Worm (Caenorhabditis elegans): ENCODE results near the gene F13A7.14.

Gene F13A7.14

ce11 chrV:16395739-16396138 lies 6.0 kb upstream of the F13A7.14 start, which contains the start of gene F13A7.12:
Gene F13A7.12 (plus strand): TSS chrV:16396039.
- no peak for TF ChIP-seq unc-62 (GFP tag; optimal IDR thresholded peaks at IDR 0.05)
- TF ChIP-seq dpff-1 (tag; optimal IDR thresholded peaks at IDR 0.05): no peak
- TF ChIP-seq lag-1 (GFP tag; IDR thresholded peaks at IDR 0.05): no peak
- no peak for TF ChIP-seq B0261.1 (tag; optimal IDR thresholded peaks at IDR 0.05)

DNA sequence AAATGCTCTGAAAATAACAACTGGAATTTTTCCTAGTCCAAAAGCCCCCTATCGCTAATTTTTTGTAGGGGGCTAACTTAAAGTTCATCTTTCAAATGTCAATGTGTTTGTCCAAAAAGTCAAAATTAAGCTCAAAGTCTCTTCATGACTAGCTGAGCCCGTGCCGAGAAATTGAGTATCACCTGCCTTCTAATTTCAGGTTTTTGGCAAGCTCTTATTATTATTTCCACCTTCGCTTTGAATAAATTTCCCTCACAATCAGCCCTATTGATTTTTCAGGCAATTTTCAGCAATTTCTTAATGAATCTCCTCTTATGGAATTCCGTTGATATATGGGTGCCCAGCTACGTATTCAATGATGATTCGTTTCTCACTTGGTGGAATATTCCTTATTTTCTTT lies 2.3 kb upstream of the F13A7.14 start, which contains the start of gene sre-36:
Gene sre-36 (plus strand): TSS at position 301 of the 400 bp plus-strand sequence.
- no peak for TF ChIP-seq cebp-1 (GFP tag; IDR thresholded peaks at IDR 0.05)
- no peak for TF ChIP-seq cebp-1 (tag; optimal IDR thresholded peaks at IDR 0.05)
- no peak for TF ChIP-seq aptf-3 (GFP tag; IDR thresholded peaks at IDR 0.05)
- TF ChIP-seq sptf-2 (GFP tag; optimal IDR thresholded peaks at IDR 0.05): no peak
- TF ChIP-seq unc-62 (GFP tag; optimal IDR thresholded peaks at IDR 0.05): no peak
- no peak for TF ChIP-seq F57A8.1 (GFP tag; optimal IDR thresholded peaks at IDR 0.05)
- TF ChIP-seq xnd-1 (tag; optimal IDR thresholded peaks at IDR 0.05): no peak
- no peak for TF ChIP-seq madf-10 (tag; optimal IDR thresholded peaks at IDR 0.05)
- no peak for TF ChIP-seq chd-7 (tag; optimal IDR thresholded peaks at IDR 0.05)
- TF ChIP-seq F39B2.1 (GFP tag; IDR thresholded peaks at IDR 0.05): no peak
- no peak for TF ChIP-seq akir-1 (GFP tag; optimal IDR thresholded peaks at IDR 0.05)
- no peak for TF ChIP-seq B0261.1 (tag; optimal IDR thresholded peaks at IDR 0.05)
- no peak for TF ChIP-seq T07F8.4 (tag; optimal IDR thresholded peaks at IDR 0.05)

DNA sequence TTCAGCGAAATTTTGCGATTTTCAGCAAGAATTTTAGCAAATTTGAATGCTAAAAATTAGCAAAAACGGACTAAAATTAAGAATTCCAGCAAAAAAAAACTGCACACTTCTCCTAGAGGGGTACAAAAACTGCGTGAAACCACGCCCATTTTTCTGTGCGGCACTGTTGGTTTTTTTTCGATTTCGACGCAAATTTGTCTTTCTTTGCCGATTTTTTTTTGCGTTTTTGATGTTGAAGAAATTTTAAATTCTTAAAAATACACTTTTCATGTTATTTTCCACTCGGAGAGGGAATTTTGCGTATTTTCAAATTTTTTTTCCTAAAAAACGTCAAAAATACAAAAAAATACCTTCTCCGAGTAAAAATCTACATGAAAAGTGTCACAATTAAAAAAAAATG lies 2.3 kb downstream of the F13A7.14 start, which contains the start of gene syp-1:
Gene syp-1 (plus strand): TSS at position 301 of the 400 bp plus-strand sequence.
- TF ChIP-seq ztf-25 (GFP tag; IDR thresholded peaks at IDR 0.05) (no peak), mel-28 (tag; optimal IDR thresholded peaks at IDR 0.05; ENCODE audit: borderline replicate concordance) (no peak), T07F8.4 (tag; optimal IDR thresholded peaks at IDR 0.05) (no peak)

DNA sequence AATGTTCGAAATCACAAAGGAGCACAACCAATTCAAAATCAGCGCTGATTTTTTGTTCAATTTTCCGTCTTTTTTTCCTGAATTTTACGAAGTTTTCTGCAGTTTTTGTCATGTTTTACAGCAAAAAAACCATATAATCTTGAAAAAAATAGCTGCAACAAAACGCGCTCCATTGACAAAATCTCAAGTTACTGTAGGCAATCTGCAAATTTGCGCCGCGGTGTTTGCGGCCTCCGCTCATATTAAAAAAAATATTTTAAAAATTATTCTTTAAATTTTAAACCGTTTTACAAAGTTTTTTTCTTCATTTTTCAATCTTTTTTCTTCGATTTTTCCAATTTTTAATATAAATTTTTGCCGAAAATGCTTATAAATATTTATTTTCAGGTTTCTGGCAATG lies 3.7 kb downstream of the F13A7.14 start:
- TF ChIP-seq lsl-1 (GFP tag; optimal IDR thresholded peaks at IDR 0.05) (peak; percentile 81), ets-4 (GFP tag; optimal IDR thresholded peaks at IDR 0.05) (no peak), mcd-1 (GFP tag; IDR thresholded peaks at IDR 0.05) (peak; percentile 46; the same call in 1 of the 2 replicates), let-607 (tag; optimal IDR thresholded peaks at IDR 0.05) (no peak), ceh-79 (tag; optimal IDR thresholded peaks at IDR 0.05) (no peak), F49E8.2 (tag; optimal IDR thresholded peaks at IDR 0.05; ENCODE audit: insufficient read depth) (no peak), hmg-20 (GFP tag; IDR thresholded peaks at IDR 0.05) (no peak), him-1 (tag; optimal IDR thresholded peaks at IDR 0.05) (peak; percentile 16), snpc-4 (GFP tag; optimal IDR thresholded peaks at IDR 0.05) (peak; percentile 3), snpc-4 (tag; optimal IDR thresholded peaks at IDR 0.05) (peak in 1 of 4 experiments; percentile 14), bed-1 (GFP tag; IDR thresholded peaks at IDR 0.05) (no peak)

DNA sequence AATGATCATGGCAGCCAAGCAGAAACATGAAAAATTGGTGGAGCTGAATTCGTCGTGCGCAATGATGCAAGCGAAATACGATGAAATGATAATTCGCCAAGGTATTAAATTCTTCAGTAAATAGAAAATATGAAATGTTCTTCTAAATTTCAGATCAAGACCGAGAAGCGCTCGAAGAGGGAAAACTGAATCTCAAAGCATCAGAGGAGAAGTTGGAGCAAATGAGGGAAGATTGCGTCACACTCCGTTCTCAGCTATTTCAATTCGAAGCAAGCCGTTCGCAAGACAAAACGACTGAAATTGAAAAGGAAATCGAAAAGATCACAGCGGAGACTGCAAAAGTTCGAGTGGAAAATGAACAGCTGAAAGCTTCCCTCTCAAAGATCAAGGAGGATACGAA lies 4.7 kb downstream of the F13A7.14 start:
- TF ChIP-seq ztf-26 (tag; optimal IDR thresholded peaks at IDR 0.05): no peak
- no peak for TF ChIP-seq hsf-1 (GFP tag; IDR thresholded peaks at IDR 0.05)
- no peak for TF ChIP-seq F39B2.1 (GFP tag; IDR thresholded peaks at IDR 0.05)
- no peak for TF ChIP-seq ceh-58 (GFP tag; IDR thresholded peaks at IDR 0.05)
- no peak for TF ChIP-seq snpc-1.1 (tag; optimal IDR thresholded peaks at IDR 0.05; ENCODE audit: insufficient read depth)

Measured in whole organism, young adult.